Worm (Caenorhabditis elegans) whole organism, L2 larva: Measurements from ENCODE around the gene Y37E11AL.3.

Source experiments
- C34F6.9 ChIP-seq: fragments of 150-350 bp; optimal IDR thresholded peaks from 2 replicates; lab custom pipeline; 2014; ENCODE audit warnings: missing biosample characterization, missing genetic modification characterization
- F13H6.1 ChIP-seq: sonication (generic microtip); optimal IDR thresholded peaks from 2 replicates; lab custom pipeline; 2016; ENCODE audit warnings: missing genetic modification characterization, missing compliant biosample characterization
- Y55F3AM.14 ChIP-seq: fragments of 200-800 bp; sonication (Bioruptor generic); optimal IDR thresholded peaks from 2 replicates; lab custom pipeline; 2018; ENCODE audit warnings: mild to moderate bottlenecking, missing genetic modification characterization, missing compliant biosample characterization
- ZK546.5 ChIP-seq: sonication (generic microtip); optimal IDR thresholded peaks from 2 replicates; lab custom pipeline; 2017; ENCODE audit warnings: missing biosample characterization, missing genetic modification characterization
- aly-2 ChIP-seq: fragments of 150-350 bp; optimal IDR thresholded peaks from 2 replicates; lab custom pipeline; 2014; ENCODE audit warnings: missing biosample characterization, missing genetic modification characterization
- ama-1 ChIP-seq: fragments of 150-350 bp; optimal IDR thresholded peaks from 2 replicates; lab custom pipeline; 2018; ENCODE audit warnings: inconsistent platforms
- blmp-1 ChIP-seq: sonication (generic microtip); optimal IDR thresholded peaks from 2 replicates; lab custom pipeline; 2017; ENCODE audit warnings: missing genetic modification characterization, mild to moderate bottlenecking, missing compliant biosample characterization, antibody characterized with exemption, moderate library complexity; ENCODE audit not compliant: insufficient read depth
- crh-2 ChIP-seq: sonication (generic microtip); optimal IDR thresholded peaks from 2 replicates; lab custom pipeline; 2017; ENCODE audit warnings: missing biosample characterization, missing genetic modification characterization
- egl-27 ChIP-seq: sonication (generic microtip); optimal IDR thresholded peaks from 3 replicates; lab custom pipeline; 2017; ENCODE audit warnings: missing biosample characterization, missing genetic modification reagents, missing genetic modification characterization
- elt-1 ChIP-seq: fragments of 150-350 bp; optimal IDR thresholded peaks from 2 replicates; lab custom pipeline; 2014; ENCODE audit warnings: missing biosample characterization, missing genetic modification characterization
- elt-3 ChIP-seq: sonication (generic microtip); optimal IDR thresholded peaks from 2 replicates; lab custom pipeline; 2017; ENCODE audit warnings: missing biosample characterization, missing genetic modification characterization
- fos-1 ChIP-seq: fragments of 150-350 bp; optimal IDR thresholded peaks from 2 replicates; lab custom pipeline; 2014; ENCODE audit warnings: missing biosample characterization, missing genetic modification characterization
- gmeb-1 ChIP-seq: fragments of 150-350 bp; optimal IDR thresholded peaks from 2 replicates; lab custom pipeline; 2014; ENCODE audit warnings: missing biosample characterization, missing genetic modification characterization
- lin-11 ChIP-seq: fragments of 150-350 bp; sonication (generic microtip); optimal IDR thresholded peaks from 2 replicates; lab custom pipeline; 2014; ENCODE audit warnings: missing biosample characterization, missing genetic modification characterization, inconsistent platforms, mixed read lengths
- lin-13 ChIP-seq: fragments of 150-350 bp; optimal IDR thresholded peaks from 2 replicates; lab custom pipeline; 2014; ENCODE audit warnings: missing biosample characterization, missing genetic modification reagents, missing genetic modification characterization
- lin-39 ChIP-seq: fragments of 150-350 bp; optimal IDR thresholded peaks from 2 replicates; lab custom pipeline; 2014; ENCODE audit warnings: missing biosample characterization, missing genetic modification reagents, missing genetic modification characterization
- lsy-2 ChIP-seq, 2 experiments: fragments of 150-350 bp in 1 of 2; sonication (generic microtip) in 1 of 2; optimal IDR thresholded peaks; 2 replicates each; lab custom pipeline; 2014 to 2017; ENCODE audit warnings: missing biosample characterization in 2 of 2, missing genetic modification characterization in 2 of 2
- mab-5 ChIP-seq: fragments of 150-350 bp; optimal IDR thresholded peaks from 2 replicates; lab custom pipeline; 2014; ENCODE audit warnings: missing biosample characterization, missing genetic modification characterization
- mbf-1 ChIP-seq: sonication (generic microtip); optimal IDR thresholded peaks from 2 replicates; lab custom pipeline; 2017; ENCODE audit warnings: missing biosample characterization, missing genetic modification characterization
- mdl-1 ChIP-seq, 2 experiments: fragments of 150-350 bp in 1 of 2; sonication (generic microtip) in 1 of 2; optimal IDR thresholded peaks; 2 replicates each; lab custom pipeline; 2017; ENCODE audit warnings: missing biosample characterization in 2 of 2, missing genetic modification characterization in 2 of 2
- nhr-10 ChIP-seq: sonication (generic microtip); optimal IDR thresholded peaks from 2 replicates; lab custom pipeline; 2017; ENCODE audit warnings: missing biosample characterization, missing genetic modification characterization
- nhr-12 ChIP-seq: fragments of 150-350 bp; optimal IDR thresholded peaks from 2 replicates; lab custom pipeline; 2014; ENCODE audit warnings: missing biosample characterization, missing genetic modification characterization
- nhr-129 ChIP-seq: fragments of 150-350 bp; optimal IDR thresholded peaks from 2 replicates; lab custom pipeline; 2014; ENCODE audit warnings: missing biosample characterization, missing genetic modification characterization
- nhr-21 ChIP-seq: fragments of 150-350 bp; optimal IDR thresholded peaks from 2 replicates; lab custom pipeline; 2014; ENCODE audit warnings: missing biosample characterization, missing genetic modification characterization
- nhr-23 ChIP-seq: fragments of 150-350 bp; optimal IDR thresholded peaks from 2 replicates; lab custom pipeline; 2014; ENCODE audit warnings: missing biosample characterization, missing genetic modification reagents, missing genetic modification characterization
- nhr-237 ChIP-seq: fragments of 150-350 bp; optimal IDR thresholded peaks from 2 replicates; lab custom pipeline; 2014; ENCODE audit warnings: missing biosample characterization, missing genetic modification characterization
- nhr-25 ChIP-seq: fragments of 150-350 bp; sonication (generic microtip); optimal IDR thresholded peaks from 3 replicates; lab custom pipeline; 2014; ENCODE audit warnings: missing biosample characterization, missing genetic modification characterization
- nhr-6 ChIP-seq: fragments of 150-350 bp; optimal IDR thresholded peaks from 2 replicates; lab custom pipeline; 2014; ENCODE audit warnings: missing biosample characterization, missing genetic modification characterization
- peb-1 ChIP-seq: fragments of 150-350 bp; optimal IDR thresholded peaks from 2 replicates; lab custom pipeline; 2014; ENCODE audit warnings: missing biosample characterization, missing genetic modification characterization
- skn-1 ChIP-seq: sonication (generic microtip); optimal IDR thresholded peaks from 2 replicates; lab custom pipeline; 2017; ENCODE audit warnings: missing biosample characterization, missing genetic modification characterization
- sma-3 ChIP-seq: sonication (generic microtip); optimal IDR thresholded peaks from 2 replicates; lab custom pipeline; 2016; ENCODE audit warnings: missing genetic modification reagents, missing genetic modification characterization, missing compliant biosample characterization
- sma-9 ChIP-seq, 2 experiments: fragments of 150-350 bp in 1 of 2; sonication (generic microtip) in 1 of 2; optimal IDR thresholded peaks; 2 replicates each; lab custom pipeline; 2014 to 2016; ENCODE audit warnings: missing genetic modification characterization in 2 of 2, mild to moderate bottlenecking in 1 of 2, missing biosample characterization in 1 of 2, missing compliant biosample characterization in 1 of 2, missing genetic modification reagents in 1 of 2, moderate library complexity in 1 of 2
- snpc-4 ChIP-seq: fragments of 150-350 bp; optimal IDR thresholded peaks from 2 replicates; lab custom pipeline; 2014; ENCODE audit warnings: missing biosample characterization, missing genetic modification characterization
- unc-39 ChIP-seq: fragments of 150-350 bp; optimal IDR thresholded peaks from 2 replicates; lab custom pipeline; 2014; ENCODE audit warnings: missing biosample characterization, missing genetic modification characterization
- unc-55 ChIP-seq: fragments of 150-350 bp; sonication (generic microtip); optimal IDR thresholded peaks from 3 replicates; lab custom pipeline; 2014; ENCODE audit warnings: missing biosample characterization, missing genetic modification reagents, missing genetic modification characterization
- zag-1 ChIP-seq: fragments of 150-350 bp; optimal IDR thresholded peaks from 2 replicates; lab custom pipeline; 2014; ENCODE audit warnings: missing biosample characterization, missing genetic modification characterization
- ztf-1 ChIP-seq: fragments of 200-800 bp; sonication (Bioruptor generic); conservative IDR thresholded peaks from 2 replicates; pipeline ENCODE4 v1.3.6; 2022; ENCODE audit warnings: missing genetic modification characterization, missing compliant biosample characterization
- ztf-11 ChIP-seq: sonication (generic microtip); optimal IDR thresholded peaks from 2 replicates; lab custom pipeline; 2017; ENCODE audit warnings: missing biosample characterization, missing genetic modification characterization
- ztf-4 ChIP-seq: fragments of 150-350 bp; optimal IDR thresholded peaks from 2 replicates; lab custom pipeline; 2014; ENCODE audit warnings: missing biosample characterization, missing genetic modification characterization

Gene Y37E11AL.3

DNA sequence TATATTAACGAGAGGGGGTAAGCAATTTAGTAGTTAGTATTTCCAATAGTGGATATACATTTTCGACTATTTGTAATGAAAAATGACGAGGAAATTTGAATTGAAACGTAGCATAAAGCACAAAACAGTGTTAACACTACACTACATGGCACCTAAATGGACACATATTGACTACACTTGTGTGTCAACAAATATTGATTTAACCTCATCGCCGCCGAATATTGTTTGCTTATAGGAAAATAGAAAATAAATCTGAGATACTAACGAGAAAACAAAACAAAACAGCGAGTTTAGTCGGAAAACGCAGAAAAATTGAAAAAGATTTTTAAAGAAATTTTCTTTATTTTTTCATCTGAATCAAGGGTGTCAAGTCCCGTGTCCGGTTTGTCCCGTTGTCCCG is 25.9 kb downstream of the Y37E11AL.3 start:
- no peak for TF ChIP-seq sma-3
- TF ChIP-seq nhr-10 (tag; lab: Kevin White, UChicago), result no peak
- no peak for TF ChIP-seq mab-5
- TF ChIP-seq nhr-129, result no peak
- TF ChIP-seq lin-39, result no peak
- no peak for TF ChIP-seq nhr-23 (tag; lab: Kevin White, UChicago)
- no peak for TF ChIP-seq F13H6.1
- TF ChIP-seq elt-1 (tag; lab: Kevin White, UChicago), result no peak
- no peak for TF ChIP-seq nhr-6
- TF ChIP-seq egl-27 (tag; lab: Kevin White, UChicago), result no peak
- no peak for TF ChIP-seq nhr-12 (tag; lab: Kevin White, UChicago)
- TF ChIP-seq skn-1, result no peak
- no peak for TF ChIP-seq peb-1 (tag; lab: Kevin White, UChicago)
- no peak for TF ChIP-seq blmp-1 (tag; lab: Kevin White, UChicago)
- TF ChIP-seq aly-2 (tag; lab: Kevin White, UChicago), result no peak
- no peak for TF ChIP-seq nhr-25

DNA sequence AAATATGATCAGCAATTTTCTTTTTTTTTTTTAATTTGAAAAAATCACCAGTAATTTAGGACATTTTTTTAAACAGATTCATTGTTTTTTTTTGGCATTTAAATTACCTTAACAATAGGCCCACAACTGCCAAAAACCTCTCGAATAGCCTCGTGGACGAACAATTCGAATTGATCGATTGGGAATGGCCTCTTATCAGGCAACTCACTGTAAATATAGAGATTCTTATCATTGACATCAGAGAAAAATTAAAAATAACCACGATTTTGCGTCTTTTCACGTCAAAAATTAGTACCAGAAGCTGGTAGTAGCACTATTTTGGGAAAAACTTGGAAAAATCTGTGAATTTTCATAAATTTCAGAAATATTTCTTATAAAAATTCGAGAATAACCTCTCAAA is 27.2 kb downstream of the Y37E11AL.3 start:
- TF ChIP-seq elt-1 (tag; lab: Kevin White, UChicago) (no peak), C34F6.9 (tag; lab: Kevin White, UChicago) (no peak)

ce11 chrIV:3722690-3723089 is 28.0 kb downstream of the Y37E11AL.3 start, which contains the start of gene Y37E11AM.4:
TSS of gene Y37E11AM.4 (minus strand) at chrIV:3722790.
- TF ChIP-seq nhr-21 (tag; lab: Kevin White, UChicago) (no peak), ztf-11 (no peak), mbf-1 (tag; lab: Kevin White, UChicago) (no peak), C34F6.9 (tag; lab: Kevin White, UChicago) (no peak), peb-1 (tag; lab: Kevin White, UChicago) (no peak), nhr-237 (tag; lab: Kevin White, UChicago) (no peak), elt-1 (tag; lab: Kevin White, UChicago) (no peak), unc-39 (tag; lab: Kevin White, UChicago) (no peak), ztf-4 (tag; lab: Kevin White, UChicago) (no peak), ZK546.5 (tag; lab: Kevin White, UChicago) (no peak), lin-39 (no peak), nhr-129 (no peak), fos-1 (tag; lab: Kevin White, UChicago) (no peak), blmp-1 (tag; lab: Kevin White, UChicago) (no peak), sma-9 (GFP tag; optimal IDR thresholded peaks at IDR 0.05; lab: Kevin White, UChicago) (no peak), sma-9 (tag; optimal IDR thresholded peaks at IDR 0.05; lab: Kevin White, UChicago) (no peak), Y55F3AM.14 (no peak)

DNA sequence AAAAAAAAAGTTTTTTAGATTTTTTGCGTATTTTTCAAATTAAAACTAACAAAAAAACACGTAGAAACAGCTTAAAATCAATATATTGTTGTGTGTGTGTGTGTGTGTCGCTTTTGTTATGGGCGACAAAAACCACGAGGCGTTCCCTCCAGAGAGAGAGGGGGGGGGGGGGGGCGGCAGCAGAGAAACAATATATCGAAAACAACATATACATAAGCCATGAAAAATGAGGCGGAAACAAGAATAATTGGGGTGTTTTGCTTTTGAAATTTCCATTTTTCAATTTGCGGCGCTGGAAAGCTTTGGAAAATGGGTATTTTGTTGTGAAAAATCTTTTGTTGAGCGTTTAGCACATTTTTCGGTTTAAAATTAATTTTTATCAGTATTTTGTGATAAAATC is 30.6 kb downstream of the Y37E11AL.3 start, which contains the start of gene Y37E11AM.2:
Gene Y37E11AM.2 (minus strand): TSS at position 101 of the 400 bp plus-strand sequence.
- TF ChIP-seq sma-3 (no peak), F13H6.1 (no peak), nhr-6 (no peak), snpc-4 (tag; lab: Kevin White, UChicago) (no peak), ztf-11 (no peak), elt-3 (tag; lab: Kevin White, UChicago) (no peak), ztf-1 (GFP tag; lab: Robert Waterston, UW) (no peak), aly-2 (tag; lab: Kevin White, UChicago) (no peak), mdl-1 (tag; optimal IDR thresholded peaks at IDR 0.05; lab: Kevin White, UChicago) (no peak), nhr-237 (tag; lab: Kevin White, UChicago) (no peak), gmeb-1 (no peak), egl-27 (tag; lab: Kevin White, UChicago) (no peak), sma-9 (GFP tag; optimal IDR thresholded peaks at IDR 0.05; lab: Kevin White, UChicago) (no peak), sma-9 (tag; optimal IDR thresholded peaks at IDR 0.05; lab: Kevin White, UChicago) (no peak), zag-1 (no peak), nhr-12 (tag; lab: Kevin White, UChicago) (no peak), crh-2 (no peak)

ce11 chrIV:3725845-3726244 is 31.1 kb downstream of the Y37E11AL.3 start, which contains the start of gene smgl-2:
TSS of gene smgl-2 (plus strand) at chrIV:3726164.
- TF ChIP-seq fos-1 (tag; lab: Kevin White, UChicago) (peak; percentile 52), crh-2 (peak; percentile 79), nhr-25 (peak; percentile 61), blmp-1 (tag; lab: Kevin White, UChicago) (no peak), unc-55 (GFP tag; lab: Kevin White, UChicago) (peak; percentile 85), C34F6.9 (tag; lab: Kevin White, UChicago) (peak; percentile 88), lin-13 (GFP tag; lab: Kevin White, UChicago) (peak; percentile 79), nhr-23 (tag; lab: Kevin White, UChicago) (no peak), snpc-4 (tag; lab: Kevin White, UChicago) (peak; percentile 54), nhr-21 (tag; lab: Kevin White, UChicago) (peak; percentile 15), ama-1 (lab: Kevin White, UChicago) (peak; percentile 31), mab-5 (peak; percentile 69), nhr-6 (no peak), nhr-129 (peak; percentile 23), lsy-2 (tag; optimal IDR thresholded peaks at IDR 0.05; lab: Kevin White, UChicago) (peak; percentile 83 to 89), ZK546.5 (tag; lab: Kevin White, UChicago) (no peak), nhr-12 (tag; lab: Kevin White, UChicago) (no peak), F13H6.1 (peak; percentile 63), sma-3 (peak; percentile 59), gmeb-1 (peak; percentile 86), lin-11 (peak; percentile 27)
